Fruit fly (Drosophila melanogaster) whole organism, embryonic: Measurements from ENCODE around the gene EMC3.

Source experiments
- CG15514 ChIP-seq: fragments of 200-800 bp; sonication (Bioruptor generic); optimal IDR thresholded peaks from 3 replicates; lab custom pipeline; 2017; ENCODE audit warnings: missing biosample characterization, missing genetic modification characterization, mild to moderate bottlenecking, moderate library complexity, missing genetic modification reagents
- CG9609 ChIP-seq: fragments of 200-800 bp; sonication (Bioruptor generic); optimal IDR thresholded peaks from 3 replicates; lab custom pipeline; 2016; ENCODE audit warnings: missing biosample characterization, missing genetic modification characterization
- Sox102F ChIP-seq: fragments of 200-800 bp; sonication (Bioruptor generic); optimal IDR thresholded peaks from 2 replicates; lab custom pipeline; 2018; ENCODE audit warnings: missing biosample characterization, mild to moderate bottlenecking, missing genetic modification characterization, moderate library complexity
- ind ChIP-seq: fragments of 200-800 bp; sonication (Bioruptor generic); optimal IDR thresholded peaks from 3 replicates; lab custom pipeline; 2016; ENCODE audit warnings: missing biosample characterization, missing genetic modification characterization

DNA sequence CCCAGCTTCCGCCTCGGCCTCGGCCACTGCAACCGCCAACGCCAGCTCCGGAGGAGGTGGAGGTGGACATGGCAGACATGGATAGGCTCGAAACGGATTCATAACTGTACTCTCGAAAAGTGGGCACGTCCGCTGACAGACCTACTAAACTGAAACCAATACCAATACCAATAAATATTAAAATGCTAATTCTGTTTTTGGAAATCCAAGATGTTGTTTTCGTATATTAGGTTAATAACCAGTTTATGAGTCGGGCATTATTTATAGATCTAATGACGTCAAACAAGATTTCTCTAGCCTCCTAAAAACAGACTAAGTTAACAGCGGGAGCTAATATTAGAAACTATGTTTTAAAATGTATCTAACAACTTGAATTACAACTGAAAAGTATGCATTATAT is 50.0 kb downstream of the EMC3 start:
- no peak for TF ChIP-seq ind (GFP tag; lab: Kevin White, UChicago)
- TF ChIP-seq CG9609 (GFP tag; lab: Kevin White, UChicago), result no peak
- no peak for TF ChIP-seq CG15514 (GFP tag; lab: Kevin White, UChicago)
- no peak for TF ChIP-seq Sox102F (GFP tag; lab: Kevin White, UChicago)
